Worm (Caenorhabditis elegans) whole organism, early embryonic: ENCODE results near the gene sipa-1.

Experiments used
- ama-1 ChIP-seq: fragments of 150-350 bp; optimal IDR thresholded peaks from 2 replicates; lab custom pipeline; 2014
- hnd-1 ChIP-seq: sonication (generic microtip); optimal IDR thresholded peaks from 2 replicates; lab custom pipeline; 2016; ENCODE audit warnings: missing genetic modification characterization, missing compliant biosample characterization
- tra-4 ChIP-seq: sonication (generic microtip); optimal IDR thresholded peaks from 2 replicates; lab custom pipeline; 2017; ENCODE audit warnings: missing genetic modification characterization, missing compliant biosample characterization

DNA sequence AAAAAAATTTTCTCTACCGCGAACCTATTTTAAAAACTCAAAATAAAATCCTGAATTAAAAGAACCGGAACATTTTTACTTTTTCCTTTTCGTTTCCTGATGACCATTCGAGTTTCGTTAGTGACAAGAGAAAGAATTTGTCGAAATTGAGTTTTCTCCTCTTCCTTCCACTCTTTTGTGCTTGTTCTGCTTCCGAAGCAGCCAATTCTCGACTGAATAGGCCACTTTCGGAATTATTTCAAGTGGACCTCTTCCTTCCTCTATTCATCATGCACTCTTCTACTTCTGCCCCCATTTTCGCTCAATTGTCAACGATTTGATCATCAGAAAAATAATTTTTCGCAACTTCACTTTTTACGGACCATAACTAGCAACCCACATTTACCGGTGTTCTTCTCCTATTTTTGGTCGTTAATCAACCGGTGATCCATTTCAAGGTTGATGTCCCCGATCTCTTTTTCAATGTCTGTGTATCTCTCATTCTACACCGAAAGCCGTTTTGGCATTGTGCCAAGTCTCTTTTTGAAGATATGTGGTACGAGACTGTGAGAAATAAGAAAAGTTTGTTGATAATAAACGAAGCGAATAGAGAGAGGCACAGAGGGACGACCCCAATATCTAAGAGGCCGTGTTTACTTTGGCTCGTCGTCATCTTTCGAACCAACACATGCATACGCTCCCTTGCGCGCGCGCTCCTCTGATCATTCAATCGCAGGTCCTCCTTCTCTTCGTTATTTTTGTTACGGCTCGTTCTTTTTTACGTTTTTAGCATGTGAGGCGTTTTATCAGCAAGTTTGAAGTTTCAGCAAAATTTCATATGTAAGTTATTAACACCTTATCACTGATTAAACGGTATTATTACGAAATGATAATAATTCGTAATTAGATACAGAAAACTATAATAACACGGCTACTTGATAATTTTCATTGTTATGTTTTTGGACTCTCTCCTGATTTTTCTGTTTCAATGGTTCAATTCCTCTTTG is 37.8 kb upstream of the sipa-1 start:
- TF ChIP-seq hnd-1 (tag; lab: Kevin White, UChicago) (no peak), tra-4 (tag; lab: Kevin White, UChicago) (no peak), ama-1 (lab: Kevin White, UChicago) (no peak)
